Fruit fly (Drosophila melanogaster) whole organism, embryonic: ENCODE results near the gene CG5160.
A peak's percentile ranks its signal among the peaks of the same experiment; 100 is the strongest.

Experiments
- Ada2b ChIP-seq: fragments of 200-800 bp; sonication (Bioruptor generic); IDR thresholded peaks from 2 replicates; pipeline ENCODE4 v1.3.6; 2022; ENCODE audit warnings: missing biosample characterization, missing genetic modification characterization
- Atf6 ChIP-seq: fragments of 200-800 bp; sonication (Bioruptor generic); IDR thresholded peaks from 2 replicates; pipeline ENCODE4 v1.3.6; 2022; ENCODE audit warnings: missing biosample characterization, missing genetic modification characterization
- CG10366 ChIP-seq: fragments of 200-800 bp; sonication (Bioruptor generic); IDR thresholded peaks from 2 replicates; pipeline ENCODE4 v1.3.6; 2022; ENCODE audit warnings: missing biosample characterization, missing genetic modification characterization
- CG11398 ChIP-seq: fragments of 200-800 bp; sonication (Bioruptor generic); optimal IDR thresholded peaks from 2 replicates; lab custom pipeline; 2016; ENCODE audit warnings: missing biosample characterization, missing genetic modification characterization
- CG11695 ChIP-seq: fragments of 200-800 bp; sonication (Bioruptor generic); IDR thresholded peaks from 3 replicates; pipeline ENCODE4 v1.3.6; 2022; ENCODE audit warnings: missing biosample characterization, missing genetic modification characterization
- CG12155 ChIP-seq: fragments of 200-800 bp; sonication (Bioruptor generic); optimal IDR thresholded peaks from 3 replicates; lab custom pipeline; 2016; ENCODE audit warnings: missing biosample characterization, missing genetic modification characterization
- CG12659 ChIP-seq: fragments of 200-800 bp; sonication (Bioruptor generic); optimal IDR thresholded peaks from 3 replicates; lab custom pipeline; 2017; ENCODE audit warnings: mild to moderate bottlenecking, missing biosample characterization, missing genetic modification reagents, missing genetic modification characterization
- CG13296 ChIP-seq: fragments of 200-800 bp; sonication (Bioruptor generic); optimal IDR thresholded peaks from 3 replicates; lab custom pipeline; 2018; ENCODE audit warnings: missing biosample characterization, mild to moderate bottlenecking, missing genetic modification characterization
- CG13424 ChIP-seq: fragments of 200-800 bp; sonication (Bioruptor generic); optimal IDR thresholded peaks from 2 replicates; lab custom pipeline; 2019; ENCODE audit warnings: missing biosample characterization, mild to moderate bottlenecking, missing genetic modification characterization, moderate library complexity
- CG14050 ChIP-seq: fragments of 200-800 bp; sonication (Bioruptor generic); IDR thresholded peaks from 3 replicates; pipeline ENCODE4 v1.3.6; 2022; ENCODE audit warnings: missing biosample characterization, missing genetic modification characterization
- CG15514 ChIP-seq: fragments of 200-800 bp; sonication (Bioruptor generic); optimal IDR thresholded peaks from 3 replicates; lab custom pipeline; 2017; ENCODE audit warnings: missing biosample characterization, missing genetic modification characterization, mild to moderate bottlenecking, moderate library complexity, missing genetic modification reagents
- CG16779 ChIP-seq: fragments of 200-800 bp; sonication (Bioruptor generic); IDR thresholded peaks from 2 replicates; pipeline ENCODE4 v1.3.6; 2022; ENCODE audit warnings: missing biosample characterization, missing genetic modification characterization
- CG16815 ChIP-seq: fragments of 200-800 bp; sonication (Bioruptor generic); optimal IDR thresholded peaks from 3 replicates; lab custom pipeline; 2017; ENCODE audit warnings: missing biosample characterization, mild to moderate bottlenecking, missing genetic modification characterization
- CG17385 ChIP-seq: fragments of 200-800 bp; sonication (Bioruptor generic); optimal IDR thresholded peaks from 3 replicates; lab custom pipeline; 2018; ENCODE audit warnings: missing biosample characterization, mild to moderate bottlenecking, missing genetic modification characterization
- CG30403 ChIP-seq: fragments of 200-800 bp; sonication (Bioruptor generic); optimal IDR thresholded peaks from 3 replicates; lab custom pipeline; 2016; ENCODE audit warnings: missing biosample characterization, missing genetic modification characterization
- CG30431 ChIP-seq: fragments of 200-800 bp; sonication (Bioruptor generic); optimal IDR thresholded peaks from 2 replicates; lab custom pipeline; 2017; ENCODE audit warnings: missing biosample characterization, missing genetic modification characterization
- CG32532 ChIP-seq: fragments of 200-800 bp; sonication (Bioruptor generic); IDR thresholded peaks from 2 replicates; pipeline ENCODE4 v1.3.6; 2022; ENCODE audit warnings: missing biosample characterization, missing genetic modification characterization
- CG32772 ChIP-seq: fragments of 200-800 bp; sonication (Bioruptor generic); IDR thresholded peaks from 2 replicates; pipeline ENCODE4 v1.3.6; 2022; ENCODE audit warnings: missing biosample characterization, missing genetic modification characterization
- CG3281 ChIP-seq: fragments of 200-800 bp; sonication (Bioruptor generic); optimal IDR thresholded peaks from 3 replicates; lab custom pipeline; 2017; ENCODE audit warnings: missing biosample characterization, mild to moderate bottlenecking, missing genetic modification characterization
- CG4854 ChIP-seq: fragments of 200-800 bp; sonication (Bioruptor generic); optimal IDR thresholded peaks from 2 replicates; lab custom pipeline; 2016; ENCODE audit warnings: missing biosample characterization, missing genetic modification characterization, inconsistent platforms
- CG6765 ChIP-seq: fragments of 200-800 bp; sonication (Bioruptor generic); optimal IDR thresholded peaks from 3 replicates; lab custom pipeline; 2017; ENCODE audit warnings: missing biosample characterization, mild to moderate bottlenecking, missing genetic modification characterization
- CG7556 ChIP-seq: fragments of 200-800 bp; sonication (Bioruptor generic); optimal IDR thresholded peaks from 2 replicates; lab custom pipeline; 2017; ENCODE audit warnings: missing biosample characterization, mild to moderate bottlenecking, missing genetic modification characterization
- CG7839 ChIP-seq: fragments of 200-800 bp; sonication (Bioruptor generic); optimal IDR thresholded peaks from 3 replicates; lab custom pipeline; 2018; ENCODE audit warnings: missing biosample characterization, mild to moderate bottlenecking, missing genetic modification characterization, moderate library complexity
- CG9437 ChIP-seq: fragments of 200-800 bp; sonication (Bioruptor generic); optimal IDR thresholded peaks from 2 replicates; lab custom pipeline; 2018; ENCODE audit warnings: missing biosample characterization, mild to moderate bottlenecking, missing genetic modification characterization
- CG9727 ChIP-seq: fragments of 200-800 bp; sonication (Bioruptor generic); optimal IDR thresholded peaks from 3 replicates; lab custom pipeline; 2017; ENCODE audit warnings: missing biosample characterization, mild to moderate bottlenecking, missing genetic modification characterization
- CG9932 ChIP-seq: fragments of 200-800 bp; sonication (Bioruptor generic); IDR thresholded peaks from 2 replicates; pipeline ENCODE4 v1.3.6; 2022; ENCODE audit warnings: missing biosample characterization, missing genetic modification characterization
- Chrac-16 ChIP-seq: fragments of 200-800 bp; sonication (Bioruptor generic); optimal IDR thresholded peaks from 3 replicates; lab custom pipeline; 2016; ENCODE audit warnings: missing biosample characterization, missing genetic modification characterization
- CoRest ChIP-seq: fragments of 200-800 bp; sonication (Bioruptor generic); optimal IDR thresholded peaks from 3 replicates; lab custom pipeline; 2018; ENCODE audit warnings: missing biosample characterization, mild to moderate bottlenecking, missing genetic modification characterization, moderate library complexity
- Dfd ChIP-seq, 2 experiments: fragments of >200 bp; optimal IDR thresholded peaks; 2 replicates each; lab custom pipeline; 2017; ENCODE audit warnings: missing biosample characterization in 2 of 2, missing genetic modification characterization in 2 of 2
- H2.0 ChIP-seq: fragments of 200-800 bp; sonication (Bioruptor generic); IDR thresholded peaks from 2 replicates; pipeline ENCODE4 v1.3.6; 2022; ENCODE audit warnings: missing biosample characterization, missing genetic modification characterization
- Med ChIP-seq: fragments of 200-800 bp; sonication (Bioruptor generic); peaks from one replicate; lab custom pipeline; 2016; ENCODE audit warnings: missing biosample characterization, missing genetic modification characterization, mild to moderate bottlenecking, inconsistent platforms, moderate library complexity
- NFAT ChIP-seq: fragments of 200-800 bp; sonication (Bioruptor generic); IDR thresholded peaks from 2 replicates; pipeline ENCODE4 v1.3.6; 2022; ENCODE audit warnings: missing biosample characterization, missing genetic modification characterization
- Poxn ChIP-seq: fragments of 200-800 bp; sonication (Bioruptor generic); IDR thresholded peaks from 2 replicates; pipeline ENCODE4 v1.3.6; 2022; ENCODE audit warnings: missing biosample characterization, missing genetic modification characterization
- Tbp ChIP-seq: fragments of >200 bp; optimal IDR thresholded peaks from 2 replicates; lab custom pipeline; 2018; ENCODE audit warnings: missing biosample characterization, missing genetic modification characterization
- az2 ChIP-seq: fragments of 200-800 bp; sonication (Bioruptor generic); optimal IDR thresholded peaks from 3 replicates; lab custom pipeline; 2016; ENCODE audit warnings: missing biosample characterization, missing genetic modification characterization
- bowl ChIP-seq: fragments of 200-800 bp; sonication (Bioruptor generic); IDR thresholded peaks from 2 replicates; pipeline ENCODE4 v1.3.6; 2022; ENCODE audit warnings: missing biosample characterization, missing genetic modification characterization
- cwo ChIP-seq: fragments of 200-800 bp; sonication (Bioruptor generic); optimal IDR thresholded peaks from 3 replicates; lab custom pipeline; 2017; ENCODE audit warnings: missing biosample characterization, missing genetic modification characterization, mild to moderate bottlenecking, moderate library complexity, missing genetic modification reagents
- da ChIP-seq: fragments of 200-800 bp; sonication (Bioruptor generic); optimal IDR thresholded peaks from 2 replicates; lab custom pipeline; 2016; ENCODE audit warnings: missing biosample characterization, missing genetic modification characterization
- dimm ChIP-seq: fragments of 200-800 bp; sonication (Bioruptor generic); IDR thresholded peaks from 2 replicates; pipeline ENCODE4 v1.3.6; 2022; ENCODE audit warnings: missing biosample characterization, missing genetic modification characterization
- dpn ChIP-seq, 2 experiments: fragments of 200-800 bp; sonication (Bioruptor generic); optimal IDR thresholded peaks; 3 replicates each; lab custom pipeline; 2016; ENCODE audit warnings: missing biosample characterization in 2 of 2, missing genetic modification characterization in 2 of 2
- fd3F ChIP-seq: fragments of 200-800 bp; sonication (Bioruptor generic); optimal IDR thresholded peaks from 2 replicates; lab custom pipeline; 2018; ENCODE audit warnings: missing biosample characterization, mild to moderate bottlenecking, missing genetic modification characterization, moderate library complexity
- fd96Cb ChIP-seq: fragments of 200-800 bp; sonication (Bioruptor generic); optimal IDR thresholded peaks from 2 replicates; lab custom pipeline; 2018; ENCODE audit warnings: missing biosample characterization, mild to moderate bottlenecking, missing genetic modification characterization, moderate library complexity
- ind ChIP-seq: fragments of 200-800 bp; sonication (Bioruptor generic); optimal IDR thresholded peaks from 3 replicates; lab custom pipeline; 2016; ENCODE audit warnings: missing biosample characterization, missing genetic modification characterization
- lmd ChIP-seq: fragments of 200-800 bp; sonication (Bioruptor generic); IDR thresholded peaks from 2 replicates; pipeline ENCODE4 v1.3.6; 2022; ENCODE audit warnings: missing biosample characterization, missing genetic modification characterization
- ranshi ChIP-seq: fragments of 200-800 bp; sonication (Bioruptor generic); IDR thresholded peaks from 2 replicates; pipeline ENCODE4 v1.3.6; 2022; ENCODE audit warnings: missing biosample characterization, missing genetic modification characterization
- row ChIP-seq: fragments of 200-800 bp; sonication (Bioruptor generic); IDR thresholded peaks from 3 replicates; pipeline ENCODE4 v1.3.6; 2022; ENCODE audit warnings: missing biosample characterization, missing genetic modification characterization
- sd ChIP-seq: fragments of 200-800 bp; sonication (Bioruptor generic); optimal IDR thresholded peaks from 3 replicates; lab custom pipeline; 2018; ENCODE audit warnings: missing biosample characterization, mild to moderate bottlenecking, missing genetic modification characterization, moderate library complexity
- sens ChIP-seq: fragments of 200-800 bp; sonication (Bioruptor generic); peaks from one replicate; lab custom pipeline; 2016; ENCODE audit warnings: missing biosample characterization, missing genetic modification characterization
- sqz ChIP-seq: fragments of 200-800 bp; sonication (Bioruptor generic); optimal IDR thresholded peaks from 3 replicates; lab custom pipeline; 2018; ENCODE audit warnings: missing biosample characterization, mild to moderate bottlenecking, missing genetic modification characterization
- vvl ChIP-seq: fragments of 200-800 bp; sonication (Bioruptor generic); IDR thresholded peaks from 2 replicates; pipeline ENCODE4 v1.3.6; 2022; ENCODE audit warnings: missing biosample characterization, missing genetic modification characterization
- wor ChIP-seq: fragments of 200-800 bp; sonication (Bioruptor generic); IDR thresholded peaks from 2 replicates; pipeline ENCODE4 v1.3.6; 2022; ENCODE audit warnings: missing biosample characterization, missing genetic modification characterization

The CG5160 gene

dm6 chr2L:7442929-7443328, 44.4 kb upstream of the CG5160 start (continued):
- TF ChIP-seq bowl (GFP tag; lab: Robert Waterston, UW) (no peak), wor (GFP tag; lab: Robert Waterston, UW) (no peak), fd96Cb (no peak), az2 (GFP tag; lab: Kevin White, UChicago) (no peak), CG30403 (GFP tag; lab: Kevin White, UChicago) (peak; percentile 47), ind (GFP tag; lab: Kevin White, UChicago) (peak; percentile 4), CG17385 (peak; percentile 27), CG12155 (peak; percentile 23), dpn (GFP tag; optimal IDR thresholded peaks at IDR 0.05; lab: Kevin White, UChicago) (peak in 1 of 2 experiments; percentile 1), H2.0 (GFP tag; lab: Robert Waterston, UW) (peak; percentile 28; the same call in 1 of the 2 replicates), CG30431 (GFP tag; lab: Kevin White, UChicago) (no peak), CG6765 (GFP tag; lab: Kevin White, UChicago) (peak; percentile 4), sd (tag; lab: Kevin White, UChicago) (peak; percentile 3), lmd (peak; percentile 60; the same call in 1 of the 2 replicates), dimm (GFP tag; lab: Robert Waterston, UW) (no peak), cwo (GFP tag; lab: Kevin White, UChicago) (peak; percentile 66), CG15514 (GFP tag; lab: Kevin White, UChicago) (peak; percentile 9), sqz (GFP tag; lab: Kevin White, UChicago) (no peak), CG16779 (GFP tag; lab: Robert Waterston, UW) (0 out of 2 replicates have a peak, but pooled peaks have one; percentile 7), CG13424 (tag; lab: Kevin White, UChicago) (peak; percentile 24), CG9727 (GFP tag; lab: Kevin White, UChicago) (peak; percentile 3), CG32772 (GFP tag; lab: Robert Waterston, UW) (0 out of 2 replicates have a peak, but pooled peaks have one; percentile 14), Tbp (GFP tag; lab: Kevin White, UChicago) (no peak), CG32532 (peak; percentile 75), Chrac-16 (no peak), CG11398 (no peak), fd3F (GFP tag; lab: Kevin White, UChicago) (peak; percentile 47), ranshi (GFP tag; lab: Robert Waterston, UW) (peak; percentile 21; the same call in 1 of the 2 replicates), CG9932 (GFP tag; lab: Robert Waterston, UW) (peak; percentile 78), Med (GFP tag; lab: Kevin White, UChicago) (peak; percentile 82), Poxn (GFP tag; lab: Robert Waterston, UW) (0 out of 2 replicates have a peak, but pooled peaks have one; percentile 12), da (GFP tag; lab: Kevin White, UChicago) (no peak), sens (GFP tag; lab: Kevin White, UChicago) (peak; percentile 65), CG7839 (peak; percentile 51), Atf6 (peak; percentile 55; the same call in 1 of the 2 replicates), CG14050 (GFP tag; lab: Robert Waterston, UW) (0 out of 3 replicates have a peak, but pooled peaks have one; percentile 10), CG11695 (GFP tag; lab: Robert Waterston, UW) (peak; percentile 49; the same call in 1 of the 3 replicates), CG7556 (GFP tag; lab: Kevin White, UChicago) (peak; percentile 39), vvl (GFP tag; lab: Robert Waterston, UW) (peak; percentile 44; the same call in 1 of the 2 replicates), NFAT (GFP tag; lab: Robert Waterston, UW) (peak; percentile 45), CG12659 (peak; percentile 25), CG9437 (peak; percentile 45), CG3281 (peak; percentile 56), row (no peak; the same call in 1 of the 3 replicates), CG10366 (GFP tag; lab: Robert Waterston, UW) (peak; percentile 25; the same call in 1 of the 2 replicates), CG13296 (GFP tag; lab: Kevin White, UChicago) (peak; percentile 26), CG4854 (GFP tag; lab: Kevin White, UChicago) (no peak), Ada2b (peak; percentile 56), Dfd (GFP tag; optimal IDR thresholded peaks at IDR 0.05; lab: Kevin White, UChicago) (no peak), CoRest (tag; lab: Kevin White, UChicago) (peak; percentile 58), CG16815 (GFP tag; lab: Kevin White, UChicago) (no peak)
